ENCODE assay signal across 1 fruit fly cellular context in genomic region chr3R:19910302-19911029, dm6.
TF ChIP-seq lines count a peak whose summit lies in the region.

No protein-coding gene starts in this region.

TF ChIP-seq in whole organism, prepupa, 60 proteins besides CTCF, POLR2A, EP300 and RAD21 (continued from another document):
- peak; percentile 2 for TF ChIP-seq dsx (GFP tag; optimal IDR thresholded peaks at IDR 0.05; lab: Kevin White, UChicago; ENCODE audit: poor library complexity, severe bottlenecking)
- TF ChIP-seq topi (GFP tag; optimal IDR thresholded peaks at IDR 0.05; lab: Kevin White, UChicago): no peak
- no peak for TF ChIP-seq CG8632 (GFP tag; optimal IDR thresholded peaks at IDR 0.05; lab: Kevin White, UChicago)
- TF ChIP-seq CG16779 (tag; optimal IDR thresholded peaks at IDR 0.05; lab: Kevin White, UChicago): no peak
- no peak for TF ChIP-seq achi (GFP tag; optimal IDR thresholded peaks at IDR 0.05; lab: Kevin White, UChicago)
- no peak for TF ChIP-seq CG8319 (GFP tag; optimal IDR thresholded peaks at IDR 0.05; lab: Kevin White, UChicago)
TF ChIP-seq in whole organism, prepupa: peak in this region for 8.
